Fruit fly (Drosophila melanogaster) whole organism, embryonic: ENCODE data around the gene CG11598.

Experiments
- Ada2b ChIP-seq: fragments of 200-800 bp; sonication (Bioruptor generic); IDR thresholded peaks from 2 replicates; pipeline ENCODE4 v1.3.6; 2022; ENCODE audit warnings: missing biosample characterization, missing genetic modification characterization
- BtbVII ChIP-seq: fragments of 200-800 bp; sonication (Bioruptor generic); optimal IDR thresholded peaks from 3 replicates; lab custom pipeline; 2017; ENCODE audit warnings: missing biosample characterization, mild to moderate bottlenecking, missing genetic modification characterization
- CG10543 ChIP-seq: fragments of 200-800 bp; sonication (Bioruptor generic); optimal IDR thresholded peaks from 3 replicates; lab custom pipeline; 2017; ENCODE audit warnings: missing biosample characterization, mild to moderate bottlenecking, missing genetic modification characterization, moderate library complexity
- CG11723 ChIP-seq: fragments of 200-800 bp; sonication (Bioruptor generic); optimal IDR thresholded peaks from 2 replicates; lab custom pipeline; 2017; ENCODE audit warnings: missing biosample characterization, mild to moderate bottlenecking, missing genetic modification characterization
- CG12104 ChIP-seq: fragments of 200-800 bp; sonication (Bioruptor generic); optimal IDR thresholded peaks from 3 replicates; lab custom pipeline; 2016; ENCODE audit warnings: missing biosample characterization, missing genetic modification characterization
- CG14710 ChIP-seq: fragments of 200-800 bp; sonication (Bioruptor generic); optimal IDR thresholded peaks from 3 replicates; lab custom pipeline; 2019; ENCODE audit warnings: missing biosample characterization, mild to moderate bottlenecking, missing genetic modification characterization, moderate library complexity
- CG15696 ChIP-seq: fragments of 200-800 bp; sonication (Bioruptor generic); optimal IDR thresholded peaks from 2 replicates; lab custom pipeline; 2019; ENCODE audit warnings: missing biosample characterization, mild to moderate bottlenecking, missing genetic modification characterization, moderate library complexity
- CG1647 ChIP-seq: fragments of 200-800 bp; sonication (Bioruptor generic); optimal IDR thresholded peaks from 3 replicates; lab custom pipeline; 2016; ENCODE audit warnings: missing biosample characterization, missing genetic modification characterization
- CG17568 ChIP-seq: fragments of 200-800 bp; sonication (Bioruptor generic); optimal IDR thresholded peaks from 2 replicates; lab custom pipeline; 2018; ENCODE audit warnings: missing biosample characterization, mild to moderate bottlenecking, missing genetic modification characterization, moderate library complexity
- CG17912 ChIP-seq: fragments of 200-800 bp; sonication (Bioruptor generic); optimal IDR thresholded peaks from 2 replicates; lab custom pipeline; 2018; ENCODE audit warnings: missing biosample characterization, mild to moderate bottlenecking, missing genetic modification characterization
- CG43689 ChIP-seq: fragments of 200-800 bp; sonication (Bioruptor generic); IDR thresholded peaks from 2 replicates; pipeline ENCODE4 v1.3.6; 2022; ENCODE audit warnings: missing biosample characterization, missing genetic modification characterization
- CG4854 ChIP-seq: fragments of 200-800 bp; sonication (Bioruptor generic); optimal IDR thresholded peaks from 2 replicates; lab custom pipeline; 2016; ENCODE audit warnings: missing biosample characterization, missing genetic modification characterization, inconsistent platforms
- CG5953 ChIP-seq: fragments of 200-800 bp; sonication (Bioruptor generic); IDR thresholded peaks from 2 replicates; pipeline ENCODE4 v1.3.6; 2022; ENCODE audit warnings: missing biosample characterization, missing genetic modification characterization
- CG6272 ChIP-seq: fragments of 200-800 bp; sonication (Bioruptor generic); IDR thresholded peaks from 2 replicates; pipeline ENCODE4 v1.3.6; 2022; ENCODE audit warnings: missing biosample characterization, missing genetic modification characterization
- CG6689 ChIP-seq: fragments of 200-800 bp; sonication (Bioruptor generic); IDR thresholded peaks from 2 replicates; pipeline ENCODE4 v1.3.6; 2022; ENCODE audit warnings: missing biosample characterization, missing genetic modification characterization
- CG7839 ChIP-seq: fragments of 200-800 bp; sonication (Bioruptor generic); optimal IDR thresholded peaks from 3 replicates; lab custom pipeline; 2018; ENCODE audit warnings: missing biosample characterization, mild to moderate bottlenecking, missing genetic modification characterization, moderate library complexity
- CG9437 ChIP-seq: fragments of 200-800 bp; sonication (Bioruptor generic); optimal IDR thresholded peaks from 2 replicates; lab custom pipeline; 2018; ENCODE audit warnings: missing biosample characterization, mild to moderate bottlenecking, missing genetic modification characterization
- Dad ChIP-seq: fragments of 200-800 bp; sonication (Bioruptor generic); optimal IDR thresholded peaks from 3 replicates; lab custom pipeline; 2016; ENCODE audit warnings: missing biosample characterization, missing genetic modification characterization
- Gug ChIP-seq: fragments of 200-800 bp; sonication (Bioruptor generic); IDR thresholded peaks from 4 replicates; pipeline ENCODE4 v1.3.6; 2022; ENCODE audit warnings: missing biosample characterization, missing genetic modification characterization
- HmgD ChIP-seq: fragments of 200-800 bp; sonication (Bioruptor generic); optimal IDR thresholded peaks from 3 replicates; lab custom pipeline; 2016; ENCODE audit warnings: missing biosample characterization, missing genetic modification characterization
- Lpt ChIP-seq: fragments of >200 bp; optimal IDR thresholded peaks from 2 replicates; lab custom pipeline; 2018; ENCODE audit warnings: missing biosample characterization, missing genetic modification characterization
- MBD-R2 ChIP-seq: fragments of 200-800 bp; sonication (Bioruptor generic); IDR thresholded peaks from 2 replicates; pipeline ENCODE4 v1.3.6; 2022; ENCODE audit warnings: missing biosample characterization, missing genetic modification characterization
- Pdp1 ChIP-seq, 2 experiments: fragments of 200-800 bp; sonication (Bioruptor generic); optimal IDR thresholded peaks; 3 replicates each; lab custom pipeline; 2016; ENCODE audit warnings: missing biosample characterization in 2 of 2, missing genetic modification characterization in 2 of 2, mild to moderate bottlenecking in 1 of 2, moderate library complexity in 1 of 2
- Sin3A ChIP-seq: fragments of >200 bp; optimal IDR thresholded peaks from 2 replicates; lab custom pipeline; 2018
- Spps ChIP-seq: fragments of 200-800 bp; sonication (Bioruptor generic); optimal IDR thresholded peaks from 2 replicates; lab custom pipeline; 2018; ENCODE audit warnings: missing biosample characterization, mild to moderate bottlenecking, missing genetic modification characterization
- Taf1 ChIP-seq: fragments of 200-800 bp; sonication (Bioruptor generic); IDR thresholded peaks from 2 replicates; pipeline ENCODE4 v1.3.6; 2022; ENCODE audit warnings: missing biosample characterization, missing genetic modification characterization
- ap ChIP-seq: fragments of 200-800 bp; sonication (Bioruptor generic); IDR thresholded peaks from 2 replicates; pipeline ENCODE4 v1.3.6; 2022; ENCODE audit warnings: missing biosample characterization, missing genetic modification characterization
- az2 ChIP-seq: fragments of 200-800 bp; sonication (Bioruptor generic); optimal IDR thresholded peaks from 3 replicates; lab custom pipeline; 2016; ENCODE audit warnings: missing biosample characterization, missing genetic modification characterization
- br ChIP-seq: fragments of >200 bp; optimal IDR thresholded peaks from 2 replicates; lab custom pipeline; 2017
- cas ChIP-seq: fragments of 200-800 bp; sonication (Bioruptor generic); IDR thresholded peaks from 2 replicates; pipeline ENCODE4 v1.3.6; 2022; ENCODE audit warnings: missing biosample characterization, missing genetic modification characterization
- cato ChIP-seq: fragments of 200-800 bp; sonication (Bioruptor generic); optimal IDR thresholded peaks from 2 replicates; lab custom pipeline; 2016; ENCODE audit warnings: missing biosample characterization, missing genetic modification characterization, borderline replicate concordance
- caup ChIP-seq: fragments of 200-800 bp; sonication (Bioruptor generic); optimal IDR thresholded peaks from 3 replicates; lab custom pipeline; 2017; ENCODE audit warnings: missing biosample characterization, mild to moderate bottlenecking, missing genetic modification characterization, moderate library complexity; ENCODE audit not compliant: severe bottlenecking
- chif ChIP-seq, 2 experiments: fragments of 200-800 bp; sonication (Bioruptor generic); optimal IDR thresholded peaks; 3 replicates each; lab custom pipeline; 2016; ENCODE audit warnings: missing biosample characterization in 2 of 2, missing genetic modification characterization in 2 of 2
- crp ChIP-seq, 2 experiments: fragments of 200-800 bp; sonication (Bioruptor generic); optimal IDR thresholded peaks; 2 replicates in 1 of 2; 3 replicates in 1 of 2; lab custom pipeline; 2017; ENCODE audit warnings: missing biosample characterization in 2 of 2, missing genetic modification characterization in 2 of 2, mild to moderate bottlenecking in 1 of 2, moderate library complexity in 1 of 2
- cwo ChIP-seq: fragments of 200-800 bp; sonication (Bioruptor generic); optimal IDR thresholded peaks from 3 replicates; lab custom pipeline; 2017; ENCODE audit warnings: missing biosample characterization, missing genetic modification characterization, mild to moderate bottlenecking, moderate library complexity, missing genetic modification reagents
- dan ChIP-seq: fragments of 200-800 bp; sonication (Bioruptor generic); IDR thresholded peaks from 2 replicates; pipeline ENCODE4 v1.3.6; 2022; ENCODE audit warnings: missing biosample characterization, missing genetic modification characterization
- disco-r ChIP-seq: fragments of 200-800 bp; sonication (Bioruptor generic); optimal IDR thresholded peaks from 2 replicates; lab custom pipeline; 2016; ENCODE audit warnings: missing biosample characterization, missing genetic modification characterization
- dysf ChIP-seq: fragments of 200-800 bp; sonication (Bioruptor generic); IDR thresholded peaks from 3 replicates; pipeline ENCODE4 v1.3.6; 2022; ENCODE audit warnings: missing biosample characterization, missing genetic modification characterization
- fd102C ChIP-seq: fragments of 200-800 bp; sonication (Bioruptor generic); optimal IDR thresholded peaks from 2 replicates; lab custom pipeline; 2018; ENCODE audit warnings: missing biosample characterization, mild to moderate bottlenecking, missing genetic modification characterization, moderate library complexity
- h ChIP-seq: fragments of >200 bp; optimal IDR thresholded peaks from 2 replicates; lab custom pipeline; 2017
- hbn ChIP-seq: fragments of 200-800 bp; sonication (Bioruptor generic); IDR thresholded peaks from 2 replicates; pipeline ENCODE4 v1.3.6; 2022; ENCODE audit warnings: missing biosample characterization, missing genetic modification characterization; ENCODE audit not compliant: partially characterized antibody
- hth ChIP-seq: fragments of >200 bp; optimal IDR thresholded peaks from 2 replicates; lab custom pipeline; 2017; ENCODE audit warnings: inconsistent platforms
- jigr1 ChIP-seq: fragments of 200-800 bp; sonication (Bioruptor generic); IDR thresholded peaks from 3 replicates; pipeline ENCODE4 v1.3.6; 2022; ENCODE audit warnings: missing biosample characterization, missing genetic modification characterization
- nmo ChIP-seq: fragments of 200-800 bp; sonication (Bioruptor generic); optimal IDR thresholded peaks from 2 replicates; lab custom pipeline; 2018; ENCODE audit warnings: missing biosample characterization, mild to moderate bottlenecking, missing genetic modification characterization, moderate library complexity
- odd ChIP-seq: fragments of 200-800 bp; sonication (Bioruptor generic); optimal IDR thresholded peaks from 2 replicates; lab custom pipeline; 2017; ENCODE audit warnings: missing biosample characterization, mild to moderate bottlenecking, missing genetic modification characterization
- onecut ChIP-seq: fragments of 200-800 bp; sonication (Bioruptor generic); IDR thresholded peaks from 2 replicates; pipeline ENCODE4 v1.3.6; 2022; ENCODE audit warnings: missing biosample characterization, missing genetic modification characterization
- p53 ChIP-seq: fragments of 200-800 bp; sonication (Bioruptor generic); optimal IDR thresholded peaks from 2 replicates; lab custom pipeline; 2016; ENCODE audit warnings: missing biosample characterization, missing genetic modification characterization
- psq ChIP-seq: fragments of 200-800 bp; sonication (Bioruptor generic); optimal IDR thresholded peaks from 2 replicates; lab custom pipeline; 2017; ENCODE audit warnings: missing biosample characterization, missing genetic modification characterization
- pzg ChIP-seq: fragments of 200-800 bp; sonication (Bioruptor generic); optimal IDR thresholded peaks from 3 replicates; lab custom pipeline; 2018; ENCODE audit warnings: missing biosample characterization, mild to moderate bottlenecking, missing genetic modification characterization, moderate library complexity
- slbo ChIP-seq: fragments of 200-800 bp; sonication (Bioruptor generic); IDR thresholded peaks from 2 replicates; pipeline ENCODE4 v1.3.6; 2022; ENCODE audit warnings: missing biosample characterization, missing genetic modification characterization
- wdn ChIP-seq: fragments of 200-800 bp; sonication (Bioruptor generic); IDR thresholded peaks from 2 replicates; pipeline ENCODE4 v1.3.6; 2022; ENCODE audit warnings: missing biosample characterization, missing genetic modification characterization
- zfh1 ChIP-seq: fragments of 200-800 bp; sonication (Bioruptor generic); IDR thresholded peaks from 3 replicates; pipeline ENCODE4 v1.3.6; 2022; ENCODE audit warnings: missing biosample characterization, missing genetic modification characterization
- zfh2 ChIP-seq: fragments of 200-800 bp; sonication (Bioruptor generic); optimal IDR thresholded peaks from 2 replicates; lab custom pipeline; 2016; ENCODE audit warnings: missing biosample characterization, missing genetic modification characterization

CG11598 gene

DNA sequence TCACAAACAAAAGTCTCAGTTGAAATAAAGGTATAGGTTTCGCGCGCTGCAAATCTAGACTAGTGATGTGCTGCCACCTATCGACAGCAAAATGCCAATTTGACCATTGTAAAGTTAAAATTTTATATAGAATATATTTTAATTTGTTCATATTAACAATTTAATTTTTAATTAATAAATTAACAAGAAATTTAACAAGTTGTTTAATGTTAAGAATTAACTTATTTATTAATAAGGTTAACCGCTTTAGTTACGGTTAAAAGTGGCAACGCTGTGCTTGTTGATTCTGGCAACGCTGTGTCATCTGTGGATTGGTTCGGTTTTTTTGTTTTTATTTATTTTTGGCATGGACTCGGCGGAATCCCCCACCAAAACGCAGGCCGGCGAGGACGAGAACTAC, 4.3 kb upstream of the CG11598 start, which contains the start of gene Not10 (continued):
- no peak for TF ChIP-seq p53 (GFP tag; lab: Kevin White, UChicago)
- no peak for TF ChIP-seq psq (GFP tag; lab: Kevin White, UChicago)
- peak; percentile 45 for TF ChIP-seq pzg (GFP tag; lab: Kevin White, UChicago)
- peak in 1 of 2 experiments; percentile 8 for TF ChIP-seq crp (GFP tag; optimal IDR thresholded peaks at IDR 0.05; lab: Kevin White, UChicago)
- TF ChIP-seq cato, result no peak
- TF ChIP-seq Ada2b, result no peak
- TF ChIP-seq Sin3A (lab: Kevin White, UChicago), result no peak
- TF ChIP-seq CG6689 (GFP tag; lab: Robert Waterston, UW), result peak; percentile 43
- no peak for TF ChIP-seq CG5953 (GFP tag; lab: Robert Waterston, UW)
- no peak for TF ChIP-seq CG43689
- no peak for TF ChIP-seq zfh1 (GFP tag; lab: Robert Waterston, UW)
- no peak for TF ChIP-seq dan (GFP tag; lab: Robert Waterston, UW)
- no peak for TF ChIP-seq fd102C (GFP tag; lab: Kevin White, UChicago)
- TF ChIP-seq slbo (GFP tag; lab: Robert Waterston, UW), result peak; percentile 68
- no peak for TF ChIP-seq wdn (GFP tag; lab: Robert Waterston, UW)
- TF ChIP-seq Lpt (GFP tag; lab: Kevin White, UChicago), result no peak
- TF ChIP-seq hth, result no peak
- no peak for TF ChIP-seq BtbVII (GFP tag; lab: Kevin White, UChicago)
- TF ChIP-seq CG14710 (tag; lab: Kevin White, UChicago), result peak; percentile 77
- no peak for TF ChIP-seq caup
- no peak for TF ChIP-seq CG10543 (GFP tag; lab: Kevin White, UChicago)
- peak; percentile 58 for TF ChIP-seq hbn
- TF ChIP-seq MBD-R2 (GFP tag; lab: Robert Waterston, UW), result peak; percentile 68
- TF ChIP-seq br, result no peak
- TF ChIP-seq cwo (GFP tag; lab: Kevin White, UChicago), result no peak
- no peak for TF ChIP-seq disco-r (GFP tag; lab: Kevin White, UChicago)
- TF ChIP-seq CG17568 (GFP tag; lab: Kevin White, UChicago), result no peak
- TF ChIP-seq Gug (GFP tag; lab: Robert Waterston, UW), result 0 out of 4 replicates have a peak, but pooled peaks have one; percentile 22
- TF ChIP-seq CG15696, result peak; percentile 60
- no peak for TF ChIP-seq Dad (GFP tag; lab: Kevin White, UChicago)
- no peak for TF ChIP-seq CG17912 (GFP tag; lab: Kevin White, UChicago)
- no peak for TF ChIP-seq odd (GFP tag; lab: Kevin White, UChicago)
- no peak for TF ChIP-seq ap (GFP tag; lab: Robert Waterston, UW)
- no peak for TF ChIP-seq Taf1 (GFP tag; lab: Robert Waterston, UW)
- no peak for TF ChIP-seq HmgD (GFP tag; lab: Kevin White, UChicago)
- no peak for TF ChIP-seq chif (GFP tag; optimal IDR thresholded peaks at IDR 0.05; lab: Kevin White, UChicago)
- TF ChIP-seq CG1647 (GFP tag; lab: Kevin White, UChicago), result no peak
- no peak for TF ChIP-seq Pdp1 (GFP tag; optimal IDR thresholded peaks at IDR 0.05; lab: Kevin White, UChicago)
- peak; percentile 61 for TF ChIP-seq nmo (GFP tag; lab: Kevin White, UChicago)
- peak; percentile 49 for TF ChIP-seq az2
- TF ChIP-seq zfh2 (GFP tag; lab: Kevin White, UChicago), result peak; percentile 18
- TF ChIP-seq CG4854, result no peak
- TF ChIP-seq h (lab: Kevin White, UChicago), result no peak
- TF ChIP-seq CG11723, result no peak
- TF ChIP-seq Spps (tag; lab: Kevin White, UChicago), result no peak
- TF ChIP-seq CG12104 (GFP tag; lab: Kevin White, UChicago), result peak; percentile 5
- TF ChIP-seq CG7839 (tag; lab: Kevin White, UChicago), result no peak
- TF ChIP-seq CG9437 (GFP tag; lab: Kevin White, UChicago), result no peak
- TF ChIP-seq onecut, result no peak
- no peak for TF ChIP-seq dysf (GFP tag; lab: Robert Waterston, UW)
- no peak for TF ChIP-seq jigr1 (GFP tag; lab: Robert Waterston, UW)
- no peak for TF ChIP-seq cas (GFP tag; lab: Robert Waterston, UW)
- TF ChIP-seq CG6272 (GFP tag; lab: Robert Waterston, UW), result peak; percentile 48; the same call in 1 of the 2 replicates
